Worm (Caenorhabditis elegans): Measurements from ENCODE around the gene nhr-44.

The nhr-44 gene

ce11 chrV:8988104-8988503, 24.2 kb upstream of the nhr-44 start, which contains the start of gene str-87:
Gene str-87 (minus strand): TSS chrV:8988204.
- TF ChIP-seq ref-1 (GFP tag; conservative IDR thresholded peaks at IDR 0.05) = no peak
- no peak for TF ChIP-seq klf-2 (GFP tag; conservative IDR thresholded peaks at IDR 0.05)
- TF ChIP-seq med-1 (GFP tag; optimal IDR thresholded peaks at IDR 0.05; ENCODE audit: insufficient read depth) = no peak
- TF ChIP-seq ztf-29 (GFP tag; IDR thresholded peaks at IDR 0.05) = no peak
- no peak for TF ChIP-seq T22C8.4 (GFP tag; IDR thresholded peaks at IDR 0.05)
- TF ChIP-seq flt-1 (GFP tag; IDR thresholded peaks at IDR 0.05) = no peak
- TF ChIP-seq tab-1 (GFP tag; IDR thresholded peaks at IDR 0.05) = no peak
- no peak for TF ChIP-seq ztf-23 (GFP tag; IDR thresholded peaks at IDR 0.05)
- no peak for TF ChIP-seq cog-1 (tag; optimal IDR thresholded peaks at IDR 0.05)

ce11 chrV:8985740-8986139, 21.8 kb upstream of the nhr-44 start, which contains the start of gene str-85:
Gene str-85 (minus strand): TSS chrV:8985840.
- TF ChIP-seq ref-1 (GFP tag; conservative IDR thresholded peaks at IDR 0.05) = no peak
- TF ChIP-seq T22C8.4 (GFP tag; IDR thresholded peaks at IDR 0.05) = no peak
- no peak for TF ChIP-seq klf-2 (GFP tag; conservative IDR thresholded peaks at IDR 0.05)
- TF ChIP-seq med-1 (GFP tag; optimal IDR thresholded peaks at IDR 0.05; ENCODE audit: insufficient read depth) = no peak
- no peak for TF ChIP-seq ztf-23 (GFP tag; IDR thresholded peaks at IDR 0.05)
- TF ChIP-seq ztf-29 (GFP tag; IDR thresholded peaks at IDR 0.05) = no peak
- no peak for TF ChIP-seq cog-1 (tag; optimal IDR thresholded peaks at IDR 0.05)
- TF ChIP-seq tab-1 (GFP tag; IDR thresholded peaks at IDR 0.05) = no peak
- no peak for TF ChIP-seq flt-1 (GFP tag; IDR thresholded peaks at IDR 0.05)

- no peak for TF ChIP-seq klf-2 (GFP tag; conservative IDR thresholded peaks at IDR 0.05)
- no peak for TF ChIP-seq ref-1 (GFP tag; conservative IDR thresholded peaks at IDR 0.05)
- TF ChIP-seq cog-1 (tag; optimal IDR thresholded peaks at IDR 0.05) = no peak
- no peak for TF ChIP-seq flt-1 (GFP tag; IDR thresholded peaks at IDR 0.05)
- no peak for TF ChIP-seq ztf-29 (GFP tag; IDR thresholded peaks at IDR 0.05)
- no peak for TF ChIP-seq ztf-23 (GFP tag; IDR thresholded peaks at IDR 0.05)
- no peak for TF ChIP-seq T22C8.4 (GFP tag; IDR thresholded peaks at IDR 0.05)
- no peak for TF ChIP-seq med-1 (GFP tag; optimal IDR thresholded peaks at IDR 0.05; ENCODE audit: insufficient read depth)
- no peak for TF ChIP-seq tab-1 (GFP tag; IDR thresholded peaks at IDR 0.05)
Measured at ce11 chrV:8984783-8985182, 20.9 kb upstream of the nhr-44 start.

DNA sequence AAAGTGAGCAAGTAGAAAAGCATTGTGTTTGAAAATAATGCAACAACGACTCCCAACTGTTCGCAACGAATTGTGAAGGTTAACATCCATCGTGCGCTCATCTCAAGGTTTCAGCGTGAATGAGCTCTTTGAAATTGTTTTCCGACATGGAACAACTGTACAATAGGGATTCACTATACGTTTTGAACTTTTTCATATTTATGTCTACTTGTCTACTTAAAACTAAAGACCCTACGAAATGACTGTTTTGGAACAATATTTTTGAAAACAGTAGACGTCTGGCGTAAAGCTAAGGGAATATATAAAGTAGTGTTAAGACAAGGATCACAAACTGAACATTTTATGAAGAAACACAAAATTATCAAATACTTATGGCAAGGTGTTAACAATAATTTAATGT, 19.7 kb upstream of the nhr-44 start, which contains the start of gene str-86:
Gene str-86 (minus strand): TSS at position 101 of the 400 bp plus-strand sequence.
- TF ChIP-seq ztf-29 (GFP tag; IDR thresholded peaks at IDR 0.05) (no peak), cog-1 (tag; optimal IDR thresholded peaks at IDR 0.05) (no peak), T22C8.4 (GFP tag; IDR thresholded peaks at IDR 0.05) (no peak), med-1 (GFP tag; optimal IDR thresholded peaks at IDR 0.05; ENCODE audit: insufficient read depth) (no peak), ztf-23 (GFP tag; IDR thresholded peaks at IDR 0.05) (no peak), tab-1 (GFP tag; IDR thresholded peaks at IDR 0.05) (no peak), klf-2 (GFP tag; conservative IDR thresholded peaks at IDR 0.05) (no peak), ref-1 (GFP tag; conservative IDR thresholded peaks at IDR 0.05) (no peak), flt-1 (GFP tag; IDR thresholded peaks at IDR 0.05) (no peak)

DNA sequence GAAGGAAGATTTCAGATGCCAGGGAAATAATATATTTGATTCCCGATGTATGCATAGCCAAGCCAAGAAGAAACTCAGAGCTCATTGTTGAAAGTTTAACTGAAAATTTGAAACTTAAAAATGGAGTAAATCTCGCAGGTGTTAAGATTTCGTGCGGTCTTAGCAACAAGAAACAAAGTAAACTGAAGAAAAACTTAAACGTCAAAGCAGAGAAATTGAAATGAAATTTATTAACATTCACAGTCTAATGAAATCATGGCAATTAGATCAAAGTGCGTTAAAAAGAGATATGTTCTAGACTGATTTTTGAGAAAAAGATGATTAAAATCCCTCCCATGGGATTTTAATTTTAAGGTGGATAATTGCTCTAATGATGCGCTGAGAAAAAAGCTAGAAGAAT, 16.9 kb upstream of the nhr-44 start, which contains the start of gene str-84:
Gene str-84 (minus strand): TSS at position 101 of the 400 bp plus-strand sequence.
- TF ChIP-seq flt-1 (GFP tag; IDR thresholded peaks at IDR 0.05) (no peak), T22C8.4 (GFP tag; IDR thresholded peaks at IDR 0.05) (no peak), ztf-29 (GFP tag; IDR thresholded peaks at IDR 0.05) (no peak), ref-1 (GFP tag; conservative IDR thresholded peaks at IDR 0.05) (no peak), cog-1 (tag; optimal IDR thresholded peaks at IDR 0.05) (no peak), tab-1 (GFP tag; IDR thresholded peaks at IDR 0.05) (no peak), klf-2 (GFP tag; conservative IDR thresholded peaks at IDR 0.05) (no peak), med-1 (GFP tag; optimal IDR thresholded peaks at IDR 0.05; ENCODE audit: insufficient read depth) (no peak), ztf-23 (GFP tag; IDR thresholded peaks at IDR 0.05) (no peak)

DNA sequence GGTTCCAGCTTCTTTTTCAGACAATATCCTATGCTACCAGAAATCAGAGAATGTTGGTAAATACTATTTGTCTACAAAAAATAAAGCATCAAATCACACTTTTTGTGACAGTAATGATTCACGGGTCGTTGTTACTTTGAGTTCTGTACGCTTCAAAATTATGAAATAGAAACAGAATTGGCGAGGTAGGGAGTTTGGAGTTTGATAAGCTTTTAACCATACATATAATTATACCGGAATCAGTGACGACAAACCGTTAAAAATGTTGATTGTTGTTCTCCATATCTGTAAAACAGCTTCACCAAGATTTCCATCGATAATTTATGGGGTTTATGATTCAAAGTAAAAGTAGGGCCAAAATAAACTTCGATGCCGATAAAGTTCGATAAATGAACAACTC, 14.0 kb upstream of the nhr-44 start:
- TF ChIP-seq med-1 (GFP tag; optimal IDR thresholded peaks at IDR 0.05; ENCODE audit: insufficient read depth) (no peak), cog-1 (tag; optimal IDR thresholded peaks at IDR 0.05) (no peak), ztf-29 (GFP tag; IDR thresholded peaks at IDR 0.05) (no peak), tab-1 (GFP tag; IDR thresholded peaks at IDR 0.05) (no peak)

DNA sequence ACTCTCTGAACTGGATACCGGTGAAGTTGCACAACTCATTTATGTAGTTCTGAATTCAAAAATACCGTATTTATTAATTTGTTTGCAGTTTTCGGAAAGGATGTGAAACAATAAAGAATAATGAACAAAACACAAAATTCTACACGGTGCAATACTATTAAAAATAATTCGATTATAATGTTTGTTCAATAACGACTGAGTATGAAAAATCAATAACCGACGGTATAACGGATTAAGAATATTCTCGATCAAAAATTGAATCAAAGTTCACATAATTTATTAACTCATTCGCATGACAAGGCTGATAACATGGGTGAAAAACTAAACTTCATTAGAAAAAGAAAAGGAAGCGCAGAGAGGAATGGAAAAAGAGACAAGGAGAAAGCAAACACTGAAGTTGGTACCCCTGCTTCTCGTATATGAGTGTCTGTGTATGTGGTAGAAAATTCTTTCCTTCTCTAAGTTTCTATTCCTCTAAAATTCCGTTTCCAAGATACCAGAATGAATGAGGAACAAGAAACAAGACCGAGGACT, 11.1 kb upstream of the nhr-44 start, which contains the start of gene nhr-143:
Gene nhr-143 (minus strand): TSS at position 51 of the 534 bp plus-strand sequence.
- TF ChIP-seq ztf-29 (GFP tag; IDR thresholded peaks at IDR 0.05) = no peak
- no peak for TF ChIP-seq flt-1 (GFP tag; IDR thresholded peaks at IDR 0.05)
- no peak for TF ChIP-seq T22C8.4 (GFP tag; IDR thresholded peaks at IDR 0.05)
- TF ChIP-seq med-1 (GFP tag; optimal IDR thresholded peaks at IDR 0.05; ENCODE audit: insufficient read depth) = no peak
- TF ChIP-seq ref-1 (GFP tag; conservative IDR thresholded peaks at IDR 0.05) = no peak
- TF ChIP-seq klf-2 (GFP tag; conservative IDR thresholded peaks at IDR 0.05) = no peak
- no peak for TF ChIP-seq tab-1 (GFP tag; IDR thresholded peaks at IDR 0.05)
- no peak for TF ChIP-seq ztf-23 (GFP tag; IDR thresholded peaks at IDR 0.05)
- TF ChIP-seq cog-1 (tag; optimal IDR thresholded peaks at IDR 0.05) = no peak

- TF ChIP-seq tab-1 (GFP tag; IDR thresholded peaks at IDR 0.05) (no peak), ref-1 (GFP tag; conservative IDR thresholded peaks at IDR 0.05) (no peak), med-1 (GFP tag; optimal IDR thresholded peaks at IDR 0.05; ENCODE audit: insufficient read depth) (no peak), ztf-29 (GFP tag; IDR thresholded peaks at IDR 0.05) (no peak), flt-1 (GFP tag; IDR thresholded peaks at IDR 0.05) (no peak), cog-1 (tag; optimal IDR thresholded peaks at IDR 0.05) (no peak), T22C8.4 (GFP tag; IDR thresholded peaks at IDR 0.05) (no peak), ztf-23 (GFP tag; IDR thresholded peaks at IDR 0.05) (no peak), klf-2 (GFP tag; conservative IDR thresholded peaks at IDR 0.05) (no peak)
Measured at ce11 chrV:8972271-8972670, 8.4 kb upstream of the nhr-44 start, which contains the start of gene nhr-195. Gene nhr-195 (minus strand): TSS chrV:8972371.

ce11 chrV:8966086-8966485, 2.2 kb upstream of the nhr-44 start, which contains the start of gene nhr-219:
Gene nhr-219 (minus strand): TSS chrV:8966186.
- no peak for TF ChIP-seq klf-2 (GFP tag; conservative IDR thresholded peaks at IDR 0.05)
- TF ChIP-seq cog-1 (tag; optimal IDR thresholded peaks at IDR 0.05) = no peak
- no peak for TF ChIP-seq flt-1 (GFP tag; IDR thresholded peaks at IDR 0.05)

All from whole organism, midembryonic.